Worm (Caenorhabditis elegans) whole organism, L1 larva: ENCODE measurements around the gene gen-1.

ENCODE experiments used
- F16B12.6 ChIP-seq: fragments of 150-350 bp; optimal IDR thresholded peaks from 2 replicates; lab custom pipeline; 2014; ENCODE audit warnings: missing biosample characterization, missing genetic modification characterization
- ceh-88 ChIP-seq: fragments of 200-800 bp; sonication (Bioruptor generic); IDR thresholded peaks from 2 replicates; pipeline ENCODE4 v1.3.6; 2022; ENCODE audit warnings: missing genetic modification characterization, missing compliant biosample characterization
- nhr-237 ChIP-seq: fragments of 150-350 bp; optimal IDR thresholded peaks from 2 replicates; lab custom pipeline; 2014; ENCODE audit warnings: missing biosample characterization, missing genetic modification characterization
- nhr-28 ChIP-seq: fragments of 150-350 bp; optimal IDR thresholded peaks from 2 replicates; lab custom pipeline; 2014; ENCODE audit warnings: missing biosample characterization, missing genetic modification characterization
- snpc-4 ChIP-seq: fragments of 150-350 bp; optimal IDR thresholded peaks from 2 replicates; lab custom pipeline; 2014; ENCODE audit warnings: missing biosample characterization, missing genetic modification characterization
- unc-86 ChIP-seq: sonication (generic microtip); optimal IDR thresholded peaks from 2 replicates; lab custom pipeline; 2016; ENCODE audit warnings: missing genetic modification characterization, missing compliant biosample characterization
- zag-1 ChIP-seq: fragments of 150-350 bp; optimal IDR thresholded peaks from 2 replicates; lab custom pipeline; 2014; ENCODE audit warnings: missing biosample characterization, missing genetic modification characterization

DNA sequence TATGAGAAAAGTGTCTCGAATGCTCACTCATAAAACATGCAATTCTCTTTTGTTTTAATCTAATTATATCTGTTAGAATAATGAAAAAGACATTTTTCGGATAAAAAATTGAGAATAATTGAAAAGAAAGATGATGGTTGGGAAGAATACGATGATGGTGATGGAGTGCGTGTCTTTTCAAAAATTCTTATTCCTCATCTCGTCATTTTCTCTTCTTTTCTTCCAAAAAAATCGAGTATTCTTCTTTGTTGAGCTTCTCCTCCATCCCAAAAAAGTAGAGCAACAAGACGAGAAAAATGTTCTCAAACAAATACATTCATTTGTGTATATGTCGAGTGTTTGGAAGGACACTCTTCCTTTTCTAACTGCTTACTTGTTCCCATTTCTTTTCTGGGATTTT is 49.6 kb upstream of the gen-1 start:
- no peak for TF ChIP-seq F16B12.6 (tag; lab: Kevin White, UChicago)
- no peak for TF ChIP-seq unc-86 (tag; lab: Kevin White, UChicago)
- no peak for TF ChIP-seq snpc-4 (tag; lab: Kevin White, UChicago)
- no peak for TF ChIP-seq nhr-237 (tag; lab: Kevin White, UChicago)
- no peak for TF ChIP-seq ceh-88 (GFP tag; lab: Robert Waterston, UW)
- no peak for TF ChIP-seq nhr-28 (tag; lab: Kevin White, UChicago)
- no peak for TF ChIP-seq zag-1
